Worm (Caenorhabditis elegans) whole organism, midembryonic: ENCODE results near the gene uggt-1.

ENCODE experiments used
- cog-1 ChIP-seq: sonication (generic microtip); optimal IDR thresholded peaks from 2 replicates; lab custom pipeline; 2016; ENCODE audit warnings: missing genetic modification characterization, missing compliant biosample characterization
- klf-2 ChIP-seq: fragments of 200-800 bp; sonication (Bioruptor generic); conservative IDR thresholded peaks from 2 replicates; pipeline ENCODE4 v1.3.6; 2022; ENCODE audit warnings: missing genetic modification reagents, missing genetic modification characterization, missing compliant biosample characterization
- ref-1 ChIP-seq: fragments of 200-800 bp; sonication (Bioruptor generic); conservative IDR thresholded peaks from 2 replicates; pipeline ENCODE4 v1.3.6; 2022; ENCODE audit warnings: missing genetic modification reagents, missing genetic modification characterization, missing compliant biosample characterization
- tab-1 ChIP-seq: fragments of 200-800 bp; sonication (Bioruptor generic); IDR thresholded peaks from 2 replicates; pipeline ENCODE4 v1.3.6; 2022; ENCODE audit warnings: missing genetic modification characterization, missing compliant biosample characterization
- ztf-29 ChIP-seq: fragments of 200-800 bp; sonication (Bioruptor generic); IDR thresholded peaks from 2 replicates; pipeline ENCODE4 v1.3.6; 2022; ENCODE audit warnings: missing genetic modification reagents, missing genetic modification characterization, missing compliant biosample characterization

ce11 chrX:7447340-7447739 is 53.4 kb downstream of the uggt-1 start:
- TF ChIP-seq klf-2 (no peak), cog-1 (no peak), ztf-29 (GFP tag; lab: Robert Waterston, UW) (no peak), tab-1 (GFP tag; lab: Robert Waterston, UW) (no peak), ref-1 (GFP tag; lab: Robert Waterston, UW) (no peak)
